Worm (Caenorhabditis elegans) whole organism, late embryonic: Measurements from ENCODE around the gene sid-2.

Experiments used
- ama-1 ChIP-seq: fragments of 150-350 bp; optimal IDR thresholded peaks from 2 replicates; lab custom pipeline; 2014
- ceh-30 ChIP-seq: fragments of 150-350 bp; optimal IDR thresholded peaks from 2 replicates; lab custom pipeline; 2014; ENCODE audit warnings: missing biosample characterization, missing genetic modification characterization
- ceh-31 ChIP-seq: sonication (generic microtip); optimal IDR thresholded peaks from 2 replicates; lab custom pipeline; 2016; ENCODE audit warnings: missing genetic modification characterization, missing compliant biosample characterization
- dve-1 ChIP-seq: sonication (generic microtip); optimal IDR thresholded peaks from 2 replicates; lab custom pipeline; 2017; ENCODE audit warnings: antibody characterized with exemption, mild to moderate bottlenecking, missing genetic modification characterization, missing compliant biosample characterization
- ets-4 ChIP-seq: sonication (generic microtip); optimal IDR thresholded peaks from 2 replicates; lab custom pipeline; 2016; ENCODE audit warnings: missing genetic modification characterization, missing compliant biosample characterization
- eyg-1 ChIP-seq: sonication (generic microtip); optimal IDR thresholded peaks from 2 replicates; lab custom pipeline; 2016; ENCODE audit warnings: missing genotype, missing genetic modification characterization, missing compliant biosample characterization
- fkh-10 ChIP-seq: fragments of 150-350 bp; optimal IDR thresholded peaks from 2 replicates; lab custom pipeline; 2014; ENCODE audit warnings: missing biosample characterization, missing genetic modification reagents, missing genetic modification characterization
- lim-6 ChIP-seq: sonication (generic microtip); optimal IDR thresholded peaks from 2 replicates; lab custom pipeline; 2016; ENCODE audit warnings: missing genetic modification characterization, missing compliant biosample characterization
- pax-1 ChIP-seq: fragments of 150-350 bp; optimal IDR thresholded peaks from 2 replicates; lab custom pipeline; 2014; ENCODE audit warnings: missing biosample characterization, missing genetic modification characterization
- pha-4 ChIP-seq: fragments of 150-350 bp; optimal IDR thresholded peaks from 2 replicates; lab custom pipeline; 2018; ENCODE audit warnings: missing biosample characterization, missing genetic modification reagents, missing genetic modification characterization
- tbx-7 ChIP-seq: sonication (generic microtip); optimal IDR thresholded peaks from 2 replicates; lab custom pipeline; 2016; ENCODE audit warnings: missing genotype, missing genetic modification characterization, missing compliant biosample characterization
- unc-55 ChIP-seq: sonication (generic microtip); optimal IDR thresholded peaks from 2 replicates; lab custom pipeline; 2017; ENCODE audit warnings: missing biosample characterization, missing genetic modification reagents, missing genetic modification characterization
- unc-86 ChIP-seq: sonication (generic microtip); optimal IDR thresholded peaks from 2 replicates; lab custom pipeline; 2016; ENCODE audit warnings: missing genetic modification characterization, missing compliant biosample characterization

ce11 chrIII:13692555-13692954 is 13.3 kb downstream of the sid-2 start, which contains the start of gene cyn-2:
- TF ChIP-seq fkh-10 (GFP tag; lab: Kevin White, UChicago), result no peak
- TF ChIP-seq ceh-31 (tag; lab: Kevin White, UChicago), result no peak
- no peak for TF ChIP-seq lim-6
- TF ChIP-seq tbx-7 (tag; lab: Kevin White, UChicago), result no peak
- no peak for TF ChIP-seq dve-1
- no peak for TF ChIP-seq unc-86 (tag; lab: Kevin White, UChicago)
- no peak for TF ChIP-seq pax-1 (tag; lab: Kevin White, UChicago)
- no peak for TF ChIP-seq ceh-30 (tag; lab: Kevin White, UChicago)
- no peak for TF ChIP-seq ets-4
- TF ChIP-seq pha-4, result no peak
- TF ChIP-seq unc-55 (GFP tag; lab: Kevin White, UChicago), result no peak
- TF ChIP-seq ama-1 (lab: Kevin White, UChicago), result no peak
- TF ChIP-seq eyg-1 (tag; lab: Kevin White, UChicago), result no peak
